Fruit fly (Drosophila melanogaster) whole organism, wandering third instar larva: Measurements from ENCODE around the gene Ufd1.
A peak's percentile ranks its signal among the peaks of the same experiment; 100 is the strongest.

Experiments
- Abd-B ChIP-seq: fragments of >200 bp; optimal IDR thresholded peaks from 2 replicates; lab custom pipeline; 2017; ENCODE audit warnings: missing biosample characterization, missing genetic modification characterization
- CG32264 ChIP-seq: fragments of 200-800 bp; sonication (Bioruptor generic); optimal IDR thresholded peaks from 2 replicates; lab custom pipeline; 2016; ENCODE audit warnings: missing biosample characterization, missing genetic modification characterization
- CG9705 ChIP-seq: fragments of 200-800 bp; sonication (Bioruptor generic); optimal IDR thresholded peaks from 2 replicates; lab custom pipeline; 2018; ENCODE audit warnings: missing biosample characterization, mild to moderate bottlenecking, missing genetic modification characterization
- CrebA ChIP-seq: fragments of 200-800 bp; sonication (Bioruptor generic); optimal IDR thresholded peaks from 2 replicates; lab custom pipeline; 2016; ENCODE audit warnings: missing biosample characterization, mild to moderate bottlenecking, missing genetic modification characterization, borderline replicate concordance
- Dfd ChIP-seq: fragments of >200 bp; optimal IDR thresholded peaks from 2 replicates; lab custom pipeline; 2017; ENCODE audit warnings: missing biosample characterization, missing genetic modification characterization
- Dif ChIP-seq: fragments of 200-275, 200-300 bp; sonication (Bioruptor generic); optimal IDR thresholded peaks from 2 replicates; lab custom pipeline; 2018; ENCODE audit warnings: missing biosample characterization, missing genetic modification characterization; ENCODE audit not compliant: partially characterized antibody
- GATAd ChIP-seq: sonication (Bioruptor generic); optimal IDR thresholded peaks from 2 replicates; lab custom pipeline; 2016; ENCODE audit warnings: missing biosample characterization, missing genetic modification characterization
- HLH106 ChIP-seq: fragments of 200-800 bp; optimal IDR thresholded peaks from 3 replicates; lab custom pipeline; 2019; ENCODE audit warnings: missing biosample characterization, mild to moderate bottlenecking, missing genetic modification characterization, moderate library complexity
- Hnf4 ChIP-seq: fragments of 200-800 bp; sonication (Bioruptor generic); optimal IDR thresholded peaks from 2 replicates; lab custom pipeline; 2016; ENCODE audit warnings: missing biosample characterization, mild to moderate bottlenecking, missing genetic modification characterization
- Hr78 ChIP-seq: fragments of >200 bp; optimal IDR thresholded peaks from 2 replicates; lab custom pipeline; 2017; ENCODE audit warnings: missing biosample characterization, missing genetic modification characterization
- Hr83 ChIP-seq: fragments of 200-300 bp; sonication (Bioruptor generic); optimal IDR thresholded peaks from 2 replicates; lab custom pipeline; 2016; ENCODE audit warnings: missing biosample characterization, mild to moderate bottlenecking, missing genetic modification characterization, moderate library complexity; ENCODE audit not compliant: poor library complexity, severe bottlenecking
- Jra ChIP-seq: sonication (Bioruptor generic); optimal IDR thresholded peaks from 2 replicates; lab custom pipeline; 2016; ENCODE audit warnings: missing biosample characterization, missing genetic modification characterization
- Mio ChIP-seq: sonication (Bioruptor generic); optimal IDR thresholded peaks from 2 replicates; lab custom pipeline; 2016; ENCODE audit warnings: missing biosample characterization, missing genetic modification characterization
- Myc ChIP-seq: fragments of >200 bp; optimal IDR thresholded peaks from 2 replicates; lab custom pipeline; 2017
- N ChIP-seq: fragments of >200 bp; optimal IDR thresholded peaks from 2 replicates; lab custom pipeline; 2018; ENCODE audit warnings: missing biosample characterization, missing external identifiers, missing genetic modification characterization
- OdsH ChIP-seq: fragments of 200-800 bp; sonication (Bioruptor generic); optimal IDR thresholded peaks from 2 replicates; lab custom pipeline; 2016; ENCODE audit warnings: missing biosample characterization, mild to moderate bottlenecking, missing genetic modification characterization
- Rel ChIP-seq, 2 experiments: fragments of 200-800 bp; sonication (Bioruptor generic) in 1 of 2; optimal IDR thresholded peaks; 2 replicates in 1 of 2; 3 replicates in 1 of 2; lab custom pipeline; 2016 to 2019; ENCODE audit warnings: mild to moderate bottlenecking in 2 of 2, missing biosample characterization in 2 of 2, missing genetic modification characterization in 2 of 2, moderate library complexity in 1 of 2
- Sp1 ChIP-seq: fragments of 200-800 bp; sonication (Bioruptor generic); optimal IDR thresholded peaks from 3 replicates; lab custom pipeline; 2019; ENCODE audit warnings: missing biosample characterization, mild to moderate bottlenecking, missing genetic modification characterization, moderate library complexity
- Vsx2 ChIP-seq: fragments of 200-300, 225-300 bp; sonication (Bioruptor generic); optimal IDR thresholded peaks from 2 replicates; lab custom pipeline; 2018; ENCODE audit warnings: missing biosample characterization, missing genetic modification characterization; ENCODE audit not compliant: partially characterized antibody
- br ChIP-seq: fragments of 200-800 bp; sonication (Bioruptor generic); optimal IDR thresholded peaks from 2 replicates; lab custom pipeline; 2016; ENCODE audit warnings: missing biosample characterization, missing genetic modification characterization
- brk ChIP-seq: fragments of 200-800 bp; sonication (Bioruptor generic); optimal IDR thresholded peaks from 2 replicates; lab custom pipeline; 2016; ENCODE audit warnings: missing biosample characterization, mild to moderate bottlenecking, missing genetic modification characterization
- dl ChIP-seq, 2 experiments: fragments of 175-275, 200-275 bp in 1 of 2; fragments of 200-275 bp in 1 of 2; sonication (Bioruptor generic); optimal IDR thresholded peaks; lab custom pipeline; 2018; ENCODE audit warnings: mild to moderate bottlenecking in 2 of 2, missing biosample characterization in 2 of 2, missing genetic modification characterization in 2 of 2, moderate library complexity in 2 of 2; ENCODE audit not compliant: partially characterized antibody in 2 of 2, insufficient read depth in 1 of 2
- dmrt93B ChIP-seq: fragments of 200-800 bp; sonication (Bioruptor generic); optimal IDR thresholded peaks from 2 replicates; lab custom pipeline; 2018; ENCODE audit warnings: missing biosample characterization, mild to moderate bottlenecking, missing genetic modification characterization
- dsf ChIP-seq: sonication (Bioruptor generic); optimal IDR thresholded peaks from 2 replicates; lab custom pipeline; 2016; ENCODE audit warnings: missing biosample characterization, missing genetic modification characterization, borderline replicate concordance
- ey ChIP-seq: fragments of 200-800 bp; sonication (Bioruptor generic); optimal IDR thresholded peaks from 2 replicates; lab custom pipeline; 2016; ENCODE audit warnings: missing biosample characterization, missing genetic modification characterization
- foxo ChIP-seq, 2 experiments: fragments of 200-800 bp; sonication (Bioruptor generic); optimal IDR thresholded peaks; 2 replicates in 1 of 2; 3 replicates in 1 of 2; lab custom pipeline; 2016 to 2017; ENCODE audit warnings: missing biosample characterization in 2 of 2, missing genetic modification characterization in 2 of 2
- fru ChIP-seq: fragments of 200-800 bp; sonication (Bioruptor generic); optimal IDR thresholded peaks from 3 replicates; lab custom pipeline; 2016; ENCODE audit warnings: missing biosample characterization, mild to moderate bottlenecking, missing genetic modification characterization
- h ChIP-seq: fragments of 200-800 bp; sonication (Bioruptor generic); optimal IDR thresholded peaks from 3 replicates; lab custom pipeline; 2016; ENCODE audit warnings: missing biosample characterization, mild to moderate bottlenecking, missing genetic modification characterization
- jim ChIP-seq: fragments of 175-275, 200-325 bp; sonication (Bioruptor generic); optimal IDR thresholded peaks from 2 replicates; lab custom pipeline; 2016; ENCODE audit warnings: missing biosample characterization, mild to moderate bottlenecking, missing genetic modification characterization
- lola ChIP-seq: fragments of >200 bp; optimal IDR thresholded peaks from 2 replicates; lab custom pipeline; 2017; ENCODE audit warnings: missing biosample characterization, missing genetic modification characterization
- pan ChIP-seq: fragments of >200 bp; optimal IDR thresholded peaks from 2 replicates; lab custom pipeline; 2017
- psq ChIP-seq: fragments of 200-800 bp; sonication (Bioruptor generic); optimal IDR thresholded peaks from 3 replicates; lab custom pipeline; 2017; ENCODE audit warnings: missing biosample characterization, mild to moderate bottlenecking, missing genetic modification characterization, moderate library complexity
- rgr ChIP-seq: fragments of 200-800 bp; sonication (Bioruptor generic); optimal IDR thresholded peaks from 3 replicates; lab custom pipeline; 2016; ENCODE audit warnings: missing biosample characterization, mild to moderate bottlenecking, missing genetic modification characterization
- sage ChIP-seq: fragments of 200-800 bp; sonication (Bioruptor generic); optimal IDR thresholded peaks from 2 replicates; lab custom pipeline; 2016; ENCODE audit warnings: missing biosample characterization, mild to moderate bottlenecking, missing genetic modification characterization
- sv ChIP-seq: fragments of 200-800 bp; sonication (Bioruptor generic); optimal IDR thresholded peaks from 3 replicates; lab custom pipeline; 2016; ENCODE audit warnings: missing biosample characterization, missing genetic modification characterization
- tai ChIP-seq: sonication (Bioruptor generic); optimal IDR thresholded peaks from 2 replicates; lab custom pipeline; 2016; ENCODE audit warnings: missing biosample characterization, missing genetic modification characterization
- usp ChIP-seq: fragments of >200 bp; optimal IDR thresholded peaks from 2 replicates; lab custom pipeline; 2017; ENCODE audit warnings: missing biosample characterization, missing genetic modification characterization
- woc ChIP-seq: sonication (Bioruptor generic); optimal IDR thresholded peaks from 2 replicates; lab custom pipeline; 2016; ENCODE audit warnings: missing biosample characterization, mild to moderate bottlenecking, missing genetic modification characterization

Gene Ufd1

DNA sequence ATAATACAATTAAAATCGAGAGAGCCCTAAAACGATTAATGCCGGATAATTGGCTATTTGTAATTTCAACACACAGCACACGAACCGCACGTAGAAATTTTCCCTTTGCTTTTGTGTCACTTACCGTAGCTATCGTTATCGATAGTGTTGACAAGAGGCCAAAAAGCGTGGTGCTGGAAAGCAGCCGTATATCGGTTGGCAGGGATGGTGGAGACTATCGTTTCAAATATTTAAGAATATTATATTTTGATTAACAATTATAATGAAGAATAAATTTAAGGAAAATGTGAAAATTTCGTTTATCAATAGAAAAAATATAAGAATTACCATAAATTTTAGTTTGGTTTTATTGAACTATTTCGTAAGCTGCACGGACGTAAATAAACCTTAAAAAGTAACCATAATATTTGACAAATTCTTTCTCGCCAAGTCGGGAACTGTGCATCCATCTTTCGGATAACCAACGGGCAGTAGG is 29.9 kb downstream of the Ufd1 start, which contains the start of gene JIL-1 (continued):
- peak; percentile 74 for TF ChIP-seq rgr
- TF ChIP-seq Sp1 (GFP tag; lab: Kevin White, UChicago) = peak; percentile 56
- TF ChIP-seq CG9705 (GFP tag; lab: Kevin White, UChicago) = peak; percentile 29
- no peak for TF ChIP-seq CrebA (GFP tag; lab: Kevin White, UChicago)

DNA sequence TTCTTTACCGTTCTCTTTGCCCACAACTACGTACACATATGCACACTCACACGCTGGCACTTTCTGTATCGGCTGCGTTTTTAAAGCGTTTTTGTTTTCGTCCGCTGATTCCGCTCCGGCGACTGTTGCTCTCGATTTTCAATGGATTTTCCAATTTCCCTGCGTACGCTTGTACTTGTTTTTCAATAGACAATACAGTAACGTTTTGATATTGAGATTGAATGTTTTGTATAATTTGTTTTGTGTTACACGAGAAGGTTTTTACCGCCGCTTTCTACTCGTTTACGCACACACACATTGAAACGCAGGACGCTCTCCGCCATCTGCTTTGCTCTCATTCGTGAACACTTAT is 30.4 kb downstream of the Ufd1 start:
- TF ChIP-seq OdsH = no peak
- TF ChIP-seq dmrt93B = no peak
- peak; percentile 5 for TF ChIP-seq N (GFP tag; lab: Kevin White, UChicago)
- TF ChIP-seq psq (GFP tag; lab: Kevin White, UChicago) = peak; percentile 94
- TF ChIP-seq Dfd (GFP tag; lab: Kevin White, UChicago) = no peak
- TF ChIP-seq Abd-B (GFP tag; lab: Kevin White, UChicago) = no peak
- TF ChIP-seq sage (GFP tag; lab: Kevin White, UChicago) = no peak
- TF ChIP-seq, all 38 proteins: peak for 2

DNA sequence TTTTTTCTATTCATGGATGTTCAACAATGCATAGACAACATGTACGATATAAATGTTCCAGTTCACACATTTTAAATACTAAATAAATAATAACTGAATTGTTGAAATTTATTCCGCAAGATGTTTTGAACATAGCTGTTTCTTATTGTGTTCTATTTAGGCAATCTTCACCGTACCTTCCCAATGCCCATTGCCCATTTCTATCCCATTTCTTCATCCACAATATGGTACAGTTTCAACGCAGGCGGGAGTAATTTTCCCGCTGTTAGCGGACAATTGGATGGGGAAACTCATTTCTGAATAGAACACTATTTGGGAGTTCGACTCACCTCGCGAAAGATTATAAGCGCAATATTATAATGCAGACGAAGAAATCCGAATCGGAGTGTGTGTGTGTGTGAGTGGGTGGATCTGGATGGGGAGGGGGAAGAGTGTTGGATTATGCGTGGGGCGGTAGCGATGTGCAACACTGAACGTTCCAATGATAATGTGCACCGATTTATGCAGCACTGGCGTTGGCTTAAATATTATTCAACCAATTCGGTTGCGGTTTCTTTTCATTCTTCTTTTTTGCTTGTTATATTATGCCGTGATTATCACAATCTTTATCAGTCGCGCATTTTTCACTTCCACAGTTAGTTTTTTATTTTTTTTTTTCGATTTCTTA is 30.9 kb downstream of the Ufd1 start:
- peak; percentile 44 for TF ChIP-seq HLH106 (tag; lab: Kevin White, UChicago)
- TF ChIP-seq ey (GFP tag; lab: Kevin White, UChicago) = peak; percentile 61
- TF ChIP-seq rgr = peak; percentile 90
- no peak for TF ChIP-seq dl (GFP tag; optimal IDR thresholded peaks at IDR 0.05; lab: Kevin White, UChicago; ENCODE audit: insufficient read depth in 1 of 2, partially characterized antibody in 2 of 2)
- no peak for TF ChIP-seq Dfd (GFP tag; lab: Kevin White, UChicago)
- no peak for TF ChIP-seq Vsx2
- no peak for TF ChIP-seq Hr78 (GFP tag; lab: Kevin White, UChicago)
- TF ChIP-seq Hr83 (GFP tag; lab: Kevin White, UChicago) = peak; percentile 83
- no peak for TF ChIP-seq Mio (GFP tag; lab: Kevin White, UChicago)
- TF ChIP-seq sv (GFP tag; lab: Kevin White, UChicago) = peak; percentile 14
- TF ChIP-seq fru (GFP tag; lab: Kevin White, UChicago) = peak; percentile 73
- TF ChIP-seq lola = no peak
- TF ChIP-seq Jra (GFP tag; lab: Kevin White, UChicago) = peak; percentile 78
- TF ChIP-seq jim (GFP tag; lab: Kevin White, UChicago) = peak; percentile 66
- TF ChIP-seq brk = peak; percentile 68
- peak; percentile 39 for TF ChIP-seq Dif (GFP tag; lab: Kevin White, UChicago)
- TF ChIP-seq foxo (GFP tag; optimal IDR thresholded peaks at IDR 0.05; lab: Kevin White, UChicago) = peak in 1 of 2 experiments; percentile 88
- peak; percentile 43 for TF ChIP-seq Sp1 (GFP tag; lab: Kevin White, UChicago)
- TF ChIP-seq psq (GFP tag; lab: Kevin White, UChicago) = peak; percentile 95
- no peak for TF ChIP-seq CrebA (GFP tag; lab: Kevin White, UChicago)
- TF ChIP-seq usp (GFP tag; lab: Kevin White, UChicago) = no peak
- TF ChIP-seq Abd-B (GFP tag; lab: Kevin White, UChicago) = no peak
- TF ChIP-seq tai (GFP tag; lab: Kevin White, UChicago) = peak; percentile 85
- TF ChIP-seq GATAd = no peak
- no peak for TF ChIP-seq sage (GFP tag; lab: Kevin White, UChicago)
- TF ChIP-seq br (GFP tag; lab: Kevin White, UChicago) = peak; percentile 78
- TF ChIP-seq CG9705 (GFP tag; lab: Kevin White, UChicago) = peak; percentile 31
- peak; percentile 86 for TF ChIP-seq Hnf4 (GFP tag; lab: Kevin White, UChicago)
- peak; percentile 74 for TF ChIP-seq OdsH
- no peak for TF ChIP-seq dsf (GFP tag; lab: Kevin White, UChicago)
- no peak for TF ChIP-seq pan
- peak; percentile 89 for TF ChIP-seq h (GFP tag; lab: Kevin White, UChicago)
- peak; percentile 3 for TF ChIP-seq dmrt93B
- TF ChIP-seq N (GFP tag; lab: Kevin White, UChicago) = no peak
- TF ChIP-seq woc = peak; percentile 64
- peak; percentile 58 for TF ChIP-seq CG32264 (GFP tag; lab: Kevin White, UChicago)
- TF ChIP-seq Rel (GFP tag; optimal IDR thresholded peaks at IDR 0.05; lab: Kevin White, UChicago) = no peak
- TF ChIP-seq Rel (tag; optimal IDR thresholded peaks at IDR 0.05; lab: Kevin White, UChicago) = peak; percentile 57
- TF ChIP-seq Myc (lab: Kevin White, UChicago) = no peak
